Worm (Caenorhabditis elegans) whole organism, mixed stage, embryonic: ENCODE measurements around the gene K03B4.4.

ENCODE experiments used
- bed-3 ChIP-seq: fragments of 200-800 bp; sonication (Bioruptor generic); optimal IDR thresholded peaks from 3 replicates; lab custom pipeline; 2018; ENCODE audit warnings: mild to moderate bottlenecking, missing genetic modification characterization, moderate library complexity, missing compliant biosample characterization
- blmp-1 ChIP-seq: fragments of 150-350 bp; optimal IDR thresholded peaks from 2 replicates; lab custom pipeline; 2014; ENCODE audit warnings: missing biosample characterization, missing genetic modification characterization
- ceh-39 ChIP-seq: fragments of 150-350 bp; optimal IDR thresholded peaks from 2 replicates; lab custom pipeline; 2014; ENCODE audit warnings: missing biosample characterization, missing genetic modification characterization
- ceh-43 ChIP-seq: fragments of 200-800 bp; sonication (Bioruptor generic); optimal IDR thresholded peaks from 2 replicates; lab custom pipeline; 2018; ENCODE audit warnings: mild to moderate bottlenecking, missing genetic modification characterization, moderate library complexity, missing compliant biosample characterization
- ceh-83 ChIP-seq: fragments of 200-800 bp; sonication (Bioruptor generic); optimal IDR thresholded peaks from 2 replicates; lab custom pipeline; 2018; ENCODE audit warnings: mild to moderate bottlenecking, missing genetic modification characterization, missing compliant biosample characterization
- cnd-1 ChIP-seq: fragments of 200-800 bp; sonication (Bioruptor generic); optimal IDR thresholded peaks from 2 replicates; lab custom pipeline; 2018; ENCODE audit warnings: mild to moderate bottlenecking, missing genetic modification characterization, missing compliant biosample characterization
- drap-1 ChIP-seq: fragments of 200-800 bp; sonication (Bioruptor generic); optimal IDR thresholded peaks from 3 replicates; lab custom pipeline; 2018; ENCODE audit warnings: mild to moderate bottlenecking, missing genetic modification characterization, missing compliant biosample characterization
- elt-1 ChIP-seq: sonication (generic microtip); optimal IDR thresholded peaks from 2 replicates; lab custom pipeline; 2017; ENCODE audit warnings: missing genetic modification characterization, mild to moderate bottlenecking, missing compliant biosample characterization, antibody characterized with exemption, moderate library complexity, borderline replicate concordance; ENCODE audit not compliant: insufficient read depth
- elt-3 ChIP-seq: fragments of 150-350 bp; optimal IDR thresholded peaks from 2 replicates; lab custom pipeline; 2014; ENCODE audit warnings: missing biosample characterization, missing genetic modification characterization
- flh-1 ChIP-seq: fragments of 200-800 bp; sonication (Bioruptor generic); optimal IDR thresholded peaks from 2 replicates; lab custom pipeline; 2018; ENCODE audit warnings: mild to moderate bottlenecking, missing genetic modification characterization, moderate library complexity, missing compliant biosample characterization
- ham-2 ChIP-seq: fragments of 200-800 bp; sonication (Bioruptor generic); optimal IDR thresholded peaks from 2 replicates; lab custom pipeline; 2018; ENCODE audit warnings: mild to moderate bottlenecking, missing genetic modification characterization, missing compliant biosample characterization
- lin-13 ChIP-seq: fragments of 150-350 bp; optimal IDR thresholded peaks from 2 replicates; lab custom pipeline; 2014; ENCODE audit warnings: missing biosample characterization, missing genetic modification characterization
- lsy-2 ChIP-seq: fragments of 150-350 bp; optimal IDR thresholded peaks from 2 replicates; lab custom pipeline; 2014; ENCODE audit warnings: missing biosample characterization, missing genetic modification characterization
- mep-1 ChIP-seq: fragments of 150-350 bp; optimal IDR thresholded peaks from 2 replicates; lab custom pipeline; 2017; ENCODE audit warnings: missing biosample characterization, missing genetic modification reagents, missing genetic modification characterization, inconsistent platforms
- mls-2 ChIP-seq: sonication (generic microtip); optimal IDR thresholded peaks from 2 replicates; lab custom pipeline; 2016; ENCODE audit warnings: mild to moderate bottlenecking, missing genetic modification characterization, moderate library complexity, missing compliant biosample characterization
- nhr-12 ChIP-seq: fragments of 150-350 bp; optimal IDR thresholded peaks from 2 replicates; lab custom pipeline; 2014; ENCODE audit warnings: missing biosample characterization, missing genetic modification characterization
- nhr-2 ChIP-seq: fragments of 150-350 bp; optimal IDR thresholded peaks from 2 replicates; lab custom pipeline; 2014; ENCODE audit warnings: missing biosample characterization, missing genetic modification characterization
- nhr-237 ChIP-seq: fragments of 150-350 bp; optimal IDR thresholded peaks from 2 replicates; lab custom pipeline; 2014; ENCODE audit warnings: missing biosample characterization, missing genetic modification characterization
- nhr-28 ChIP-seq: fragments of 150-350 bp; optimal IDR thresholded peaks from 2 replicates; lab custom pipeline; 2014; ENCODE audit warnings: missing biosample characterization, missing genetic modification characterization
- nhr-76 ChIP-seq: sonication (generic microtip); optimal IDR thresholded peaks from 2 replicates; lab custom pipeline; 2017; ENCODE audit warnings: missing biosample characterization, missing genetic modification characterization
- pha-4 ChIP-seq: fragments of 150-350 bp; optimal IDR thresholded peaks from 2 replicates; lab custom pipeline; 2018; ENCODE audit warnings: missing biosample characterization, missing genetic modification reagents, missing genetic modification characterization
- sem-2 ChIP-seq: fragments of 200-800 bp; sonication (Bioruptor generic); optimal IDR thresholded peaks from 2 replicates; lab custom pipeline; 2018; ENCODE audit warnings: mild to moderate bottlenecking, missing genetic modification characterization, missing compliant biosample characterization
- snpc-4 ChIP-seq: fragments of 150-350 bp; optimal IDR thresholded peaks from 2 replicates; lab custom pipeline; 2014; ENCODE audit warnings: missing biosample characterization, missing genetic modification characterization
- sptf-1 ChIP-seq: sonication (generic microtip); optimal IDR thresholded peaks from 2 replicates; lab custom pipeline; 2017; ENCODE audit warnings: mild to moderate bottlenecking, missing genetic modification characterization, moderate library complexity, missing compliant biosample characterization
- tbx-8 ChIP-seq: fragments of 200-800 bp; sonication (Bioruptor generic); optimal IDR thresholded peaks from 2 replicates; lab custom pipeline; 2018; ENCODE audit warnings: mild to moderate bottlenecking, missing genetic modification characterization, moderate library complexity, missing compliant biosample characterization
- unc-120 ChIP-seq: sonication (generic microtip); optimal IDR thresholded peaks from 2 replicates; lab custom pipeline; 2017; ENCODE audit warnings: missing genetic modification characterization, missing compliant biosample characterization; ENCODE audit not compliant: poor library complexity, severe bottlenecking
- unc-62 ChIP-seq: fragments of 150-350 bp; optimal IDR thresholded peaks from 2 replicates; lab custom pipeline; 2014; ENCODE audit warnings: missing biosample characterization, missing genetic modification reagents, missing genetic modification characterization

Gene K03B4.4

ce11 chrV:4707646-4708045 lies 25.9 kb downstream of the K03B4.4 start:
- TF ChIP-seq pha-4 (tag; lab: Kevin White, UChicago) (no peak), nhr-12 (no peak), ceh-83 (GFP tag; lab: Kevin White, UChicago) (no peak), flh-1 (GFP tag; lab: Kevin White, UChicago) (no peak), ceh-43 (no peak), elt-3 (tag; lab: Kevin White, UChicago) (no peak), ham-2 (GFP tag; lab: Kevin White, UChicago) (no peak), elt-1 (tag; lab: Kevin White, UChicago) (no peak), drap-1 (no peak), unc-62 (GFP tag; lab: Kevin White, UChicago) (no peak), lin-13 (tag; lab: Kevin White, UChicago) (no peak)

ce11 chrV:4710464-4710863 lies 28.7 kb downstream of the K03B4.4 start, which contains the start of gene oac-24:
TSS of gene oac-24 (plus strand) at chrV:4710764.
- TF ChIP-seq flh-1 (GFP tag; lab: Kevin White, UChicago) (no peak), cnd-1 (tag; lab: Kevin White, UChicago) (no peak), ceh-39 (tag; lab: Kevin White, UChicago) (no peak), pha-4 (tag; lab: Kevin White, UChicago) (no peak), ham-2 (GFP tag; lab: Kevin White, UChicago) (no peak), nhr-2 (tag; lab: Kevin White, UChicago) (no peak), nhr-76 (no peak), bed-3 (GFP tag; lab: Kevin White, UChicago) (no peak), snpc-4 (tag; lab: Kevin White, UChicago) (no peak)

- TF ChIP-seq ceh-39 (tag; lab: Kevin White, UChicago), result no peak
- TF ChIP-seq lin-13 (tag; lab: Kevin White, UChicago), result no peak
- no peak for TF ChIP-seq sem-2 (GFP tag; lab: Kevin White, UChicago)
- TF ChIP-seq elt-3 (tag; lab: Kevin White, UChicago), result no peak
- TF ChIP-seq mep-1 (tag; lab: Kevin White, UChicago), result no peak
- TF ChIP-seq nhr-237, result no peak
- TF ChIP-seq pha-4 (tag; lab: Kevin White, UChicago), result no peak
- TF ChIP-seq bed-3 (GFP tag; lab: Kevin White, UChicago), result no peak
- no peak for TF ChIP-seq ham-2 (GFP tag; lab: Kevin White, UChicago)
- TF ChIP-seq mls-2 (tag; lab: Kevin White, UChicago), result no peak
- TF ChIP-seq blmp-1 (tag; lab: Kevin White, UChicago), result no peak
- no peak for TF ChIP-seq tbx-8
- no peak for TF ChIP-seq drap-1
- TF ChIP-seq lsy-2 (tag; lab: Kevin White, UChicago), result no peak
- no peak for TF ChIP-seq elt-1 (tag; lab: Kevin White, UChicago)
- TF ChIP-seq nhr-28 (tag; lab: Kevin White, UChicago), result no peak
- no peak for TF ChIP-seq unc-120
- TF ChIP-seq nhr-76, result no peak
Observed at ce11 chrV:4719965-4720364, 38.2 kb downstream of the K03B4.4 start, which contains the start of gene prx-6. TSS of gene prx-6 (minus strand) at chrV:4720093.

DNA sequence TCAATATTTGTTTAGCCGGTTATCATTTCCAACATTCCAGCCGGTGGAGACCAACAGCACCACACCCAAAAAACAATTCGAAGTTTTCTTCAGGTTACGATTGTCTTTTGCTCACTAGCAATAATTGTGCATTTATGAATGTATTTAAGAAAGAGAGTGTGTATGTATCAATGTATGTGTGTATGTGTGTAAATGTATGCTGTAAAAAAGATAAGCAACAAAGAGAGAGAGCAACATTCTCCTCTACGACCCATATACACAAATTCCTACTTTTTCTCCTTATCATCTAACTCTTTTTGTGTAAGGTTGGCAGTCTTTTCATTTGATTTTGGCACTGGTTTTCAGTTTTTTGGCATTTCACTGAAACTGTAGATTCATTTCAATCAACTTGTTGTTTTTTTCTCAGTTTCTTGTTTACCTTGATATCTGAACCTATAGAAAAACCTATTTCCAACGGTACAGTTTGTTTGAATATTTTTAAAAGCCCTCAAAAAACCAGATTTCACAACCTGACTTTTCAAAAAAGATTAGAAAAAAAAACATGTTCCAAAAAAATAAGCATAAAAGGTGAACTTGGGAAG lies 39.2 kb downstream of the K03B4.4 start:
- TF ChIP-seq tbx-8 (no peak), nhr-28 (tag; lab: Kevin White, UChicago) (no peak)

DNA sequence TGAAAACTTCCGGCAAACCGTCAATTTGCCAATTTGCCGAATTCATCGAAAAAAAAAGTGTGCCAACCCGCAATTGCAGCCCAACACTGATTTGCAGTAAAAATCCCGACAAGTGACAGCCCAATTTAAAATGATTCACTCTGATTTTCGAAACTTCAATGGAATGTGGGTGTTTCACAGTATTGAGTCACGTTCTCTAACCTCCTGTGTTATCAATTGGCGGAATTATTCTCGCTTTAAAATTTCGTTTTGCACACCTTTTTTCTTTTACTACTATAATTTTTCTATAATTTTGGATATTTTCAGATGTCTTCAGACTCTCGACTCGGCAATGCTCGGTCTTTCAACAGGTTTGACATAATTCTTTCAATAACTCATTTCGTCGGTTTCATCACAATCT lies 40.5 kb downstream of the K03B4.4 start, which contains the start of gene F39G3.5:
F39G3.5 (plus strand) TSS at position 301 of the 400 bp plus-strand sequence.
- no peak for TF ChIP-seq nhr-12

ce11 chrV:4724453-4724852 lies 42.7 kb downstream of the K03B4.4 start, which contains the start of gene F39G3.4:
TSS of gene F39G3.4 (plus strand) at chrV:4724753.
- TF ChIP-seq ceh-39 (tag; lab: Kevin White, UChicago) (no peak), unc-62 (GFP tag; lab: Kevin White, UChicago) (no peak), sptf-1 (tag; lab: Kevin White, UChicago) (no peak), ham-2 (GFP tag; lab: Kevin White, UChicago) (no peak), nhr-76 (no peak), elt-1 (tag; lab: Kevin White, UChicago) (no peak), ceh-43 (no peak), ceh-83 (GFP tag; lab: Kevin White, UChicago) (no peak), nhr-12 (no peak), elt-3 (tag; lab: Kevin White, UChicago) (no peak)
- TF ChIP-seq, all 35 proteins: peak for 0
